Worm (Caenorhabditis elegans) whole organism, L1 larva: ENCODE measurements around the gene bnc-1.

Experiments used
- F16B12.6 ChIP-seq: fragments of 150-350 bp; optimal IDR thresholded peaks from 2 replicates; lab custom pipeline; 2014; ENCODE audit warnings: missing biosample characterization, missing genetic modification characterization
- ama-1 ChIP-seq: fragments of 150-350 bp; optimal IDR thresholded peaks from 2 replicates; lab custom pipeline; 2014
- ceh-63 ChIP-seq: fragments of 200-800 bp; sonication (Bioruptor generic); optimal IDR thresholded peaks from 2 replicates; lab custom pipeline; 2018; ENCODE audit warnings: mild to moderate bottlenecking, missing genetic modification characterization, missing compliant biosample characterization
- ceh-8 ChIP-seq: fragments of 200-800 bp; sonication (Bioruptor generic); optimal IDR thresholded peaks from 2 replicates; lab custom pipeline; 2018; ENCODE audit warnings: mild to moderate bottlenecking, missing genetic modification characterization, moderate library complexity, missing compliant biosample characterization
- ceh-90 ChIP-seq: sonication (generic microtip); optimal IDR thresholded peaks from 2 replicates; lab custom pipeline; 2016; ENCODE audit warnings: missing genetic modification characterization, missing compliant biosample characterization
- dsc-1 ChIP-seq: sonication (generic microtip); optimal IDR thresholded peaks from 2 replicates; lab custom pipeline; 2016; ENCODE audit warnings: mild to moderate bottlenecking, missing genetic modification characterization, missing compliant biosample characterization
- efl-3 ChIP-seq: fragments of 200-800 bp; sonication (Bioruptor generic); optimal IDR thresholded peaks from 2 replicates; lab custom pipeline; 2018; ENCODE audit warnings: mild to moderate bottlenecking, missing genetic modification characterization, missing compliant biosample characterization
- elt-3 ChIP-seq, 6 experiments: fragments of 150-350 bp in 1 of 6; sonication (generic microtip); optimal IDR thresholded peaks; 2 replicates each; lab custom pipeline; 2017 to 2018; ENCODE audit warnings: missing biosample characterization in 6 of 6, missing genetic modification characterization in 6 of 6, inconsistent platforms in 1 of 6
- hlh-4 ChIP-seq: sonication (generic microtip); optimal IDR thresholded peaks from 2 replicates; lab custom pipeline; 2016; ENCODE audit warnings: mild to moderate bottlenecking, missing genetic modification characterization, missing compliant biosample characterization
- lin-14 ChIP-seq: fragments of 200-800 bp; sonication (Bioruptor generic); optimal IDR thresholded peaks from 2 replicates; lab custom pipeline; 2018; ENCODE audit warnings: mild to moderate bottlenecking, missing genetic modification characterization, moderate library complexity, missing compliant biosample characterization
- lin-15B ChIP-seq: fragments of 150-350 bp; sonication (generic microtip); optimal IDR thresholded peaks from 3 replicates; lab custom pipeline; 2014; ENCODE audit warnings: missing biosample characterization, missing genetic modification characterization
- lin-35 ChIP-seq, 2 experiments: fragments of 150-350 bp; optimal IDR thresholded peaks; 2 replicates each; lab custom pipeline; 2014; ENCODE audit warnings: missing biosample characterization in 2 of 2, missing genetic modification characterization in 2 of 2, missing genetic modification reagents in 2 of 2
- lin-39 ChIP-seq: fragments of 150-350 bp; optimal IDR thresholded peaks from 2 replicates; lab custom pipeline; 2014; ENCODE audit warnings: missing biosample characterization, missing genetic modification reagents, missing genetic modification characterization
- lir-3 ChIP-seq: sonication (generic microtip); optimal IDR thresholded peaks from 2 replicates; lab custom pipeline; 2016; ENCODE audit warnings: mild to moderate bottlenecking, missing genetic modification characterization, moderate library complexity, missing compliant biosample characterization; ENCODE audit not compliant: poor library complexity
- mab-9 ChIP-seq: fragments of 200-800 bp; sonication (Bioruptor generic); IDR thresholded peaks from 2 replicates; pipeline ENCODE4 v1.3.6; 2022; ENCODE audit warnings: missing genetic modification reagents, missing genetic modification characterization, missing compliant biosample characterization
- nhr-19 ChIP-seq: fragments of 200-800 bp; sonication (Bioruptor generic); conservative IDR thresholded peaks from 2 replicates; pipeline ENCODE4 v1.3.6; 2022; ENCODE audit warnings: missing genetic modification characterization, missing compliant biosample characterization
- nhr-71 ChIP-seq: sonication (generic microtip); optimal IDR thresholded peaks from 2 replicates; lab custom pipeline; 2016; ENCODE audit warnings: mild to moderate bottlenecking, missing genetic modification characterization, moderate library complexity, missing compliant biosample characterization
- nhr-77 ChIP-seq: fragments of 150-350 bp; optimal IDR thresholded peaks from 2 replicates; lab custom pipeline; 2014; ENCODE audit warnings: missing biosample characterization, missing genetic modification characterization
- pag-3 ChIP-seq: sonication (generic microtip); optimal IDR thresholded peaks from 2 replicates; lab custom pipeline; 2017; ENCODE audit warnings: missing genetic modification characterization, mild to moderate bottlenecking, missing compliant biosample characterization, antibody characterized with exemption, borderline replicate concordance; ENCODE audit not compliant: insufficient read depth
- rnt-1 ChIP-seq: sonication (generic microtip); optimal IDR thresholded peaks from 2 replicates; lab custom pipeline; 2016; ENCODE audit warnings: mild to moderate bottlenecking, missing genetic modification characterization, moderate library complexity, missing compliant biosample characterization
- snu-23 ChIP-seq: sonication (generic microtip); optimal IDR thresholded peaks from 2 replicates; lab custom pipeline; 2016; ENCODE audit warnings: missing genetic modification characterization, missing compliant biosample characterization
- sup-37 ChIP-seq: fragments of 200-800 bp; sonication (Bioruptor generic); optimal IDR thresholded peaks from 2 replicates; lab custom pipeline; 2018; ENCODE audit warnings: mild to moderate bottlenecking, missing genetic modification characterization, missing compliant biosample characterization
- swsn-7 ChIP-seq: sonication (generic microtip); optimal IDR thresholded peaks from 2 replicates; lab custom pipeline; 2016; ENCODE audit warnings: missing genetic modification characterization, missing compliant biosample characterization
- unc-130 ChIP-seq: fragments of 150-350 bp; optimal IDR thresholded peaks from 2 replicates; lab custom pipeline; 2017; ENCODE audit warnings: missing biosample characterization, missing genetic modification characterization, inconsistent platforms
- unc-62 ChIP-seq: fragments of 150-350 bp; optimal IDR thresholded peaks from 2 replicates; lab custom pipeline; 2014; ENCODE audit warnings: missing biosample characterization, missing genetic modification reagents, missing genetic modification characterization
- ztf-4 ChIP-seq: fragments of 150-350 bp; optimal IDR thresholded peaks from 2 replicates; lab custom pipeline; 2014; ENCODE audit warnings: missing biosample characterization, missing genetic modification characterization

Gene bnc-1

ce11 chrV:12233425-12233824, 43.4 kb downstream of the bnc-1 start:
- TF ChIP-seq lir-3, result no peak
- no peak for TF ChIP-seq ceh-8
- TF ChIP-seq ceh-90 (tag; lab: Kevin White, UChicago), result no peak
- peak; percentile 80 for TF ChIP-seq lin-14
- TF ChIP-seq rnt-1, result peak; percentile 58
- peak; percentile 15 for TF ChIP-seq unc-130 (tag; lab: Kevin White, UChicago)
- TF ChIP-seq unc-62 (GFP tag; lab: Kevin White, UChicago), result no peak
- peak; percentile 79 for TF ChIP-seq pag-3 (tag; lab: Kevin White, UChicago)
- no peak for TF ChIP-seq ceh-63 (GFP tag; lab: Kevin White, UChicago)
- TF ChIP-seq sup-37 (GFP tag; lab: Kevin White, UChicago), result no peak
- peak; percentile 22 for TF ChIP-seq snu-23
- TF ChIP-seq ama-1 (lab: Kevin White, UChicago), result no peak
- no peak for TF ChIP-seq elt-3 (tag; optimal IDR thresholded peaks at IDR 0.05; lab: Kevin White, UChicago)
- TF ChIP-seq nhr-19 (GFP tag; lab: Robert Waterston, UW), result peak; percentile 42
- no peak for TF ChIP-seq lin-35 (GFP tag; optimal IDR thresholded peaks at IDR 0.05; lab: Kevin White, UChicago)
- no peak for TF ChIP-seq mab-9
- TF ChIP-seq efl-3 (GFP tag; lab: Kevin White, UChicago), result no peak
- TF ChIP-seq hlh-4 (tag; lab: Kevin White, UChicago), result no peak
- TF ChIP-seq lin-15B (tag; lab: Kevin White, UChicago), result no peak
- peak; percentile 65 for TF ChIP-seq nhr-71
- TF ChIP-seq swsn-7 (tag; lab: Kevin White, UChicago), result no peak
- TF ChIP-seq F16B12.6 (tag; lab: Kevin White, UChicago), result no peak
- no peak for TF ChIP-seq nhr-77 (tag; lab: Kevin White, UChicago)
- no peak for TF ChIP-seq ztf-4
- no peak for TF ChIP-seq dsc-1 (tag; lab: Kevin White, UChicago)
- no peak for TF ChIP-seq lin-39 (tag; lab: Kevin White, UChicago)
